Fruit fly (Drosophila melanogaster): ENCODE data around the gene mei-41.
A peak's percentile ranks its signal among the peaks of the same experiment; 100 is the strongest.

mei-41 gene

DNA sequence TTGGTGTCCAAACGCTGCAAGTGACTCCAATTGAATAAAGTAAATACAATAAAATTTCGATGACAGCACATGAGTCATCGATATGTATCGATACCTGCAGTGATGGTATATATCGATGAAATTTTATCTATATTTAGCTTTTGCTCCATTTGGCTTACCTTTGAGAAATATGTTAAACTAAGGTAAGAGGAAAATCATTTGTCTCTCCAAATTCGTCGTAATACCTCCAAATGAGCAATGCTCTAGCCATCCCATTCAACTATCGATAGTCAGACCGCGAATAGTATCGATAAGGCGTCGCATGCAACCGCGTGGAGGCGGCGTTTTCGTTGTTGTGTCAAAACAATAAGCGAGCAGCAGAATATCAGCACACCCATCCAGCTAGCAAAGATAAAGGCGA lies 49.7 kb downstream of the mei-41 start, which contains the start of the genes Cdc50 and rngo (continued):
- TF ChIP-seq CG34376 (GFP tag; optimal IDR thresholded peaks at IDR 0.05) (peak; percentile 51), CG9609 (GFP tag; optimal IDR thresholded peaks at IDR 0.05) (peak; percentile 39), hbn (GFP tag; IDR thresholded peaks at IDR 0.05; ENCODE audit: partially characterized antibody) (peak; percentile 96), slbo (GFP tag; IDR thresholded peaks at IDR 0.05) (no peak)

DNA sequence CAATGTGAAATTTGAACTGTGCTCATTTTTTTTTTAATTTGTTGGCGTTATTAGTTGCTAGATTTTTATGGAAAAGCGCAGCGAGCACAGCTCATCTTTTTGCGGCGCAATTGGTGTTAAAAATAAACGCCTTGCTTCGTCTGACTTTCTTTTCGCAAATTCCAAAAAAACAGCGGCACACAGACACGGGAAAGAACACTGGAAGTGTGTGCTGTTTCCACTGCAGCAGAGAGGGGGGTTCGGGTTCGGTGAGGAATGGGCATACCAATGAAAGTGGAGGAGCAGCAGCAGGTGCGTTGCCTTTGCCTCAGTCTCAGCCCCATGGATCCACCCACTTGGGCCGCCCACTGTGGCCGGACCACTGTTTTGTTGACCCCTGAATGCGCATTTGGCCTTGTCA lies 50.9 kb downstream of the mei-41 start:
- TF ChIP-seq CG31365 (tag; optimal IDR thresholded peaks at IDR 0.05) (no peak), Med (GFP tag) (peak; percentile 29)

dm6 chrX:16446769-16447168 lies 55.3 kb downstream of the mei-41 start, which contains the start of gene eIF2alpha:
TSS of gene eIF2alpha (minus strand) at chrX:16446993.
- TF ChIP-seq ato (GFP tag; IDR thresholded peaks at IDR 0.05; ENCODE audit: partially characterized antibody): peak; percentile 59; the same call in 1 of the 2 replicates
- TF ChIP-seq bbx (GFP tag; IDR thresholded peaks at IDR 0.05; ENCODE audit: partially characterized antibody): peak; percentile 86
- 0 out of 2 replicates have a peak, but pooled peaks have one; percentile 25 for TF ChIP-seq sna (GFP tag; IDR thresholded peaks at IDR 0.05; ENCODE audit: partially characterized antibody)
- no peak for TF ChIP-seq CG6683 (GFP tag; optimal IDR thresholded peaks at IDR 0.05)
- no peak for TF ChIP-seq jing (GFP tag; optimal IDR thresholded peaks at IDR 0.05)
- no peak for TF ChIP-seq CG14014 (GFP tag; IDR thresholded peaks at IDR 0.05)
- peak; percentile 68 for TF ChIP-seq MBD-R2 (GFP tag; IDR thresholded peaks at IDR 0.05)
- peak; percentile 6 for TF ChIP-seq p53 (GFP tag; optimal IDR thresholded peaks at IDR 0.05)
- TF ChIP-seq CG11560 (tag; IDR thresholded peaks at IDR 0.05): no peak
- TF ChIP-seq CG13287 (GFP tag; IDR thresholded peaks at IDR 0.05; ENCODE audit: partially characterized antibody): peak; percentile 85
- peak; percentile 83 for TF ChIP-seq dm (GFP tag; optimal IDR thresholded peaks at IDR 0.05)
- TF ChIP-seq salm (tag; optimal IDR thresholded peaks at IDR 0.05): no peak
- no peak for TF ChIP-seq CG16815 (GFP tag; optimal IDR thresholded peaks at IDR 0.05)
- peak; percentile 9 for TF ChIP-seq CG4282 (GFP tag; optimal IDR thresholded peaks at IDR 0.05)
- TF ChIP-seq cwo (GFP tag; optimal IDR thresholded peaks at IDR 0.05): no peak
- peak; percentile 69 for TF ChIP-seq ftz-f1 (GFP tag; optimal IDR thresholded peaks at IDR 0.05)
- TF ChIP-seq CG13123 (GFP tag; optimal IDR thresholded peaks at IDR 0.05): no peak
- no peak for TF ChIP-seq CG12219 (GFP tag; optimal IDR thresholded peaks at IDR 0.05)
- TF ChIP-seq tna (GFP tag; IDR thresholded peaks at IDR 0.05; ENCODE audit: partially characterized antibody): peak; percentile 65
- TF ChIP-seq stwl (tag; optimal IDR thresholded peaks at IDR 0.05): peak; percentile 30
- peak; percentile 19 for TF ChIP-seq phol (tag; optimal IDR thresholded peaks at IDR 0.05)
- no peak for TF ChIP-seq CG9876 (GFP tag; optimal IDR thresholded peaks at IDR 0.05)
- TF ChIP-seq Med (GFP tag): peak; percentile 63
- no peak for TF ChIP-seq so (GFP tag; IDR thresholded peaks at IDR 0.05)
- no peak for TF ChIP-seq slou (GFP tag; optimal IDR thresholded peaks at IDR 0.05)
- TF ChIP-seq Scr (GFP tag; IDR thresholded peaks at IDR 0.05; ENCODE audit: partially characterized antibody): peak; percentile 72
- peak; percentile 53 for TF ChIP-seq CG3995 (GFP tag; optimal IDR thresholded peaks at IDR 0.05)
- TF ChIP-seq inv (GFP tag; IDR thresholded peaks at IDR 0.05; ENCODE audit: partially characterized antibody): peak; percentile 65
- peak; percentile 11 for TF ChIP-seq HLHmδ (GFP tag; optimal IDR thresholded peaks at IDR 0.05)
- TF ChIP-seq Elba2 (GFP tag; optimal IDR thresholded peaks at IDR 0.05): peak; percentile 58
- TF ChIP-seq gcm (GFP tag; optimal IDR thresholded peaks at IDR 0.05): no peak
- no peak for TF ChIP-seq ro (GFP tag; IDR thresholded peaks at IDR 0.05)
- peak; percentile 76; the same call in 2 of the 4 replicates for TF ChIP-seq chinmo (GFP tag; IDR thresholded peaks at IDR 0.05; ENCODE audit: partially characterized antibody)
- TF ChIP-seq H2.0 (GFP tag; IDR thresholded peaks at IDR 0.05): no peak
- TF ChIP-seq Opbp (GFP tag; IDR thresholded peaks at IDR 0.05; ENCODE audit: partially characterized antibody): peak; percentile 81
- TF ChIP-seq CG6791 (GFP tag; IDR thresholded peaks at IDR 0.05; ENCODE audit: partially characterized antibody): peak; percentile 81
- peak; percentile 94 for TF ChIP-seq CG2116 (GFP tag; optimal IDR thresholded peaks at IDR 0.05)
- TF ChIP-seq CG14710 (tag; optimal IDR thresholded peaks at IDR 0.05): peak; percentile 98
- TF ChIP-seq CG14441 (GFP tag; IDR thresholded peaks at IDR 0.05): no peak
- peak; percentile 89 for TF ChIP-seq Bgb (GFP tag; IDR thresholded peaks at IDR 0.05; ENCODE audit: partially characterized antibody)
- TF ChIP-seq CG9609 (GFP tag; optimal IDR thresholded peaks at IDR 0.05): no peak
- TF ChIP-seq mam (GFP tag; optimal IDR thresholded peaks at IDR 0.05): no peak

Measured in whole organism, embryonic.